Fruit fly (Drosophila melanogaster) whole organism, embryonic: ENCODE results near the gene FASN2.

Experiments used
- CG10565 ChIP-seq: fragments of 200-800 bp; sonication (Bioruptor generic); optimal IDR thresholded peaks from 3 replicates; lab custom pipeline; 2016; ENCODE audit warnings: missing biosample characterization, mild to moderate bottlenecking, missing genetic modification characterization
- Mes4 ChIP-seq: fragments of 200-800 bp; sonication (Bioruptor generic); optimal IDR thresholded peaks from 2 replicates; lab custom pipeline; 2016; ENCODE audit warnings: missing biosample characterization, missing genetic modification characterization

DNA sequence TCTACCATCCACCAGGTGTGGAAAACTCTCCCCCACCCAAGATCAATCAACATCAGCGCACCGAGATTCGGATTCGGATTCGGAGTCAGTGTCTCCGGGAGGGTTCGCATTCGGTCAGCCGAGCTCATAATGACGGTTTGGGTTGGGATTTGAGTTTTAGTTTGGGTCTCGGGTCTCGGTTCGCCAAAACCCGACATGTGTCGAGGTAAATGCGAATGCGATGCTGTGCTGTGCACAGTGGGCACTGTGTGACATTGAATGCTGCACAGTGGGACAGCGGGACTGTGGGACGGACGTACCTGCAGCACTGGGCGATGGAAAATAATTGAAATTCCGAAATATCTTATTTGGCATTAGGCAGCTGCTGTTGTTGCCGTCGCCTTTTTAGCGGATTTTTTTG, 39.8 kb downstream of the FASN2 start:
- no peak for TF ChIP-seq Mes4 (GFP tag; lab: Kevin White, UChicago)
- TF ChIP-seq CG10565: no peak
